Worm (Caenorhabditis elegans) whole organism, L4/young adult: ENCODE data around the gene hpo-25.

Experiments used
- W03F9.2 ChIP-seq: fragments of 150-350 bp; optimal IDR thresholded peaks from 2 replicates; lab custom pipeline; 2014; ENCODE audit warnings: missing biosample characterization, missing genetic modification characterization
- dao-5 ChIP-seq: sonication (generic microtip); optimal IDR thresholded peaks from 2 replicates; lab custom pipeline; 2016; ENCODE audit warnings: missing genotype, missing genetic modification characterization, moderate library complexity, missing compliant biosample characterization
- him-1 ChIP-seq: sonication (generic microtip); optimal IDR thresholded peaks from 2 replicates; lab custom pipeline; 2016; ENCODE audit warnings: missing genotype, missing genetic modification reagents, missing genetic modification characterization, missing compliant biosample characterization

hpo-25 gene

DNA sequence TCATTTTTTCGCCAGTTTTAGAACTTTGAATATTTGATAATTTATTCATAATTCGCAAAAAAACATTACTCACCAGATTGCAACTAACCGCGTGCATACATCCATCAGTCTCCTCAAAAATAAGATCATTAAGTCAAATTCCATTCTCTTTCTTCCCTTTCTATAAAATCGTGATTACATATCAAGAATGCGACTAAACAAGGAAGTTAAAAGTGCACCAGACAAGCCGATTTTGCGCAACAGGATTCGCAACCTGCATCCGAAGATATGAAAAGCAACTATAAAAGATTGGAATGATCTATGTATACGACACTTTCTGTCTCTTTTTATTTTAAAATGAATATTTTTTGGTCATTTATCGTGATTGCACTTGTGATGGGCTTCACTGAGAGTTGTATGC is at the start of gene hpo-25:
Gene hpo-25 (plus strand): TSS at position 301 of the 400 bp plus-strand sequence.
- no peak for TF ChIP-seq him-1
- TF ChIP-seq dao-5 (tag; lab: Kevin White, UChicago): no peak
- TF ChIP-seq W03F9.2 (tag; lab: Kevin White, UChicago): no peak

DNA sequence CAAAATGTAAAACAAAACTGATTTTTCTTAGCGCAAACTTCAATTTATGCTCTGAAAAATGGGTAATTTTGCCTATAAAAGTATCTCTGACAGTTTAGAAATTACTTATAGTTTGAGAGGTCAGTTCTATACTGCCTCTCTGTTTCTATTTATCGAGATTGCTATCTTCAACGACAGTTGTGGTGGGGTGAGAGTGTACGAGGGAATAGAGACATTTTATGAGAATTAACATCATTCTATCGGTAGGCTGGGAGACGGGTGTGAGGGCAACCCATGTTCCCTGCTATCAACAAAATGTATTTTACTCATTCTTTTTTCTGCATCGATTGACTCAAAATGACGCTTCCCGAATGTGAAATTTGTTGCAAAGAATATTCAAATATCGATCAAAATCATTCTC is 49.0 kb upstream of the hpo-25 start, which contains the start of gene ZK1240.3:
Gene ZK1240.3 (plus strand): TSS at position 238 of the 400 bp plus-strand sequence.
- TF ChIP-seq W03F9.2 (tag; lab: Kevin White, UChicago) (no peak), dao-5 (tag; lab: Kevin White, UChicago) (no peak), him-1 (no peak)

DNA sequence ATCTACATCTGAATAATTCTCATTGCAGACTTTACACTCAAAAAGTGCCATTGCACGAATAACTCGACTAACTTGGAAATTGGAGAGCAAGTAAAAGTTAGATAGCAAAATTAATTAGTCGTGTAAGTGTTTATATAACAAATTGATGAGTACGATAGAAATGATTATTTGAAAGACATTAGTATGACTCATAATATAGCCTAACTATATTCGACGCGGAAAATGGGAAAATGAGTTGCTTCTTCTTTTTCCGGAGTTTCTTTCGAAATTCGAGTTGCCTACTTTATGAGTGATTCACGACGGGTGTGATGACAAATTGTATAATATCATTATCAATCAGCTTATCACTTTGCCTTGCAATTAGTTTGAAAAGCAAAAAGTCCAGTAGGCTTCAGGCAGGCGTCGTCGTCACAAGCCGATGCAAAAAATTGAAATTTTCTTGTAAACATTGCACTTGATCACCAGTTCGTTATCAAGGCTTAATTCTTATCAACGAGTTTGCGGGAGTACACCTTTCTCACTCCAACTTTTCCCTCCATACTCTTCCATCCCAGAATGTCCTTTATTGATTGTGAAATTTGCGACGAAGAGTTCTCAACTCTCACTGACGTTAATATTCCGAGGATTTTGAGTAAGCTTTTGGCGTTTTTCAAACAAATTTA is 46.1 kb upstream of the hpo-25 start, which contains the start of the genes ZK1240.6 and ZK1240.2:
Gene ZK1240.6 (minus strand): TSS at position 51 of the 662 bp plus-strand sequence.
Gene ZK1240.2 (plus strand): TSS at position 520 of the 662 bp plus-strand sequence.
- TF ChIP-seq dao-5 (tag; lab: Kevin White, UChicago): no peak
- no peak for TF ChIP-seq him-1
- TF ChIP-seq W03F9.2 (tag; lab: Kevin White, UChicago): no peak

DNA sequence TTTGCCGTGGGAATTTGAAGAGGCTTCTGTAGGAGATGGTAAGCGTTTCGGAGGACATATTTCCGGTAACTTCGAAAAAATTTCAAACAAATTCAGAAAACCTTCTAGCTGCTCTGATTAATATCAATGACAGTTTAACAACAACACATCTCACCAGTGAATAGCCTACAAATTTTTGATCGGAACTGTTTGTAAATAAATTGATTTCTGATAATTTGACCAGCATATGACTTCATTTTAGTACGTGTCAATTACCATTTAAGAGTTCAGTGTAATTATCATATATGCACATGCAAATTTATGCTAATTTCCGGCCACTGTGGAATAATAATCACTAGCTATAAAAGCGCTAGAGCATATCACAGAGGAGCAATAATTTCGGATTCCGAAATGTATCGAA is 44.1 kb upstream of the hpo-25 start, which contains the start of gene ZK1240.11:
Gene ZK1240.11 (plus strand): TSS at position 301 of the 400 bp plus-strand sequence.
- TF ChIP-seq dao-5 (tag; lab: Kevin White, UChicago) (no peak), W03F9.2 (tag; lab: Kevin White, UChicago) (no peak), him-1 (no peak)

DNA sequence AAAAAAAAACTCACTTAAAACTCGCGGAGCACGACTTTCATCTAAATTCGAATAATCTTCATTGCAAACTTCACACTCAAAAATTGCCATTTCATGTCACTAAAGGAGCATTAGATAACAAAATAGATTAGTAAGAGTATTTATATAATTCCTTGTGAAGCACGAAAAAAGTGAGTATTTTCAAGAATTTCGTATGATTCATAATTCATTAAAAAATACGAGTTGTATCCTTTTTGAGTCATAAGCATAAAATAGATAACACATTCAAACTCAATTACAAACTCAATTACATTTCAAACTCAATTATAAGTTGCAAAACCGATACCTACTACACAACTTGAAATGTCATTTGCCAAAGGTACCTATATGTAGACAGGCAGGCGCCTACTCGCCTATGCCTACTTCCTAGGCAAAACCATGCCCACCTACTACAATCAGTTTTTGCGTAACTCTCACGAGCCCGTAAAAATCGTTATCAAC is 40.1 kb upstream of the hpo-25 start, which contains the start of the genes ZK1240.8 and ZK1240.1:
Gene ZK1240.8 (minus strand): TSS at position 101 of the 480 bp plus-strand sequence.
Gene ZK1240.1 (plus strand): TSS at position 430 of the 480 bp plus-strand sequence.
- TF ChIP-seq W03F9.2 (tag; lab: Kevin White, UChicago) (no peak), dao-5 (tag; lab: Kevin White, UChicago) (no peak)

DNA sequence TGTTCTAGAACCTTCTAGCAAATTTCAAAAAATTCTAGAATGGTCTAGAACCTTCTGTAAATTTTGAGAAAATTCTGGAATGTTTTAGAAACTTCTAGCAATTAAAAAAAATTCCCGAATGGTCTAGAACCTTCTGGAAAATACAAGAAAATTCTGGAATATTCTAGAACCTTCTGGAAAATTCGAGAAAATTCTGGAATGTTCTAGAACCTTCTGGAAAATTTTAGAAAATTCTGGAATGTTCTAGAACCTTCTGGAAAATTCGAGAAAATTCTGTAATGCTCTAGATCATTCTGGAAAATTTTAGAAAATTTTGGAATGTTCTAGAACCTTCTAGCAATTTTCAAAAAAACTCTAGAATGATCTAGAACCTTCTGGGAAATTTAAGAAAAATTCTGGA is 38.6 kb upstream of the hpo-25 start:
- TF ChIP-seq him-1 (no peak), dao-5 (tag; lab: Kevin White, UChicago) (no peak), W03F9.2 (tag; lab: Kevin White, UChicago) (no peak)

DNA sequence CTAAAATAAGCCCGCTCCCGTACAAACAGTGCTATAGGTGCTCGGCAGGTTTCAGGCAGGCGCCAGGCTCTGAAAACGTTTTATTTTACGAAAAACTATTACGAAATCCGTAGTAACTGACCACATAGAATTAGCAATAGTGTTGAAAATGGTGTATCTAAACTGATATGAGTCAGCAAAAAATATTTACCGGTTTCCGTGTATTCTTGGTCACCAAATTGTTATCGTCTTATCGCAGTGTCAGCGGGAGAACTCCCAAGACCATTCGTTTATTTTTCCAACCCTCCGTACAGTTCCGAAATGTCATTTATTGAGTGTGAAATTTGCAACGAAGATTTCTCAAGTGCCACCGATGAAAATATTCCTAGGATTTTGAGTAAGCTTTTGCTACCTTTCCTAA is 36.8 kb upstream of the hpo-25 start, which contains the start of gene F43C11.8:
Gene F43C11.8 (plus strand): TSS at position 301 of the 400 bp plus-strand sequence.
- TF ChIP-seq him-1 (no peak), dao-5 (tag; lab: Kevin White, UChicago) (no peak), W03F9.2 (tag; lab: Kevin White, UChicago) (no peak)

DNA sequence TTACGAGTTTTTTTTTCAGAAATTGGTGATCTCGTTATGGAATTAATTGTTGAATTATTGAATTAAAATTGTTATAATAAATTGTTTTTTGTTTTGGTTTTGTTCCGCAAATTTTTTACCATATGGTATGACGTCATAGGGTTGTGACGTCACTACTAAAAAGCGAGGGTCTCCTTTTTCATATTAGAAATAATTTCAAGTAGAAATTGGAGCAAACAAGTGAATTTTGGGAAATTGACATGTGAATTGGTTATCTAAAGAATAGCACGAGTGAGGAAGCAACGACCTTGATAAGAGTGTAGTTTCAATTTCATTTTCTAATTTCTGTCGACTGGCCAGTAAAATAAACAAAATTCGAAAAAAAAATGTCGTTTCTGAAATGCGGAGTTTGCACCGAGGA is 33.5 kb upstream of the hpo-25 start, which contains the start of gene F43C11.7:
Gene F43C11.7 (plus strand): TSS at position 326 of the 400 bp plus-strand sequence.
- no peak for TF ChIP-seq W03F9.2 (tag; lab: Kevin White, UChicago)

DNA sequence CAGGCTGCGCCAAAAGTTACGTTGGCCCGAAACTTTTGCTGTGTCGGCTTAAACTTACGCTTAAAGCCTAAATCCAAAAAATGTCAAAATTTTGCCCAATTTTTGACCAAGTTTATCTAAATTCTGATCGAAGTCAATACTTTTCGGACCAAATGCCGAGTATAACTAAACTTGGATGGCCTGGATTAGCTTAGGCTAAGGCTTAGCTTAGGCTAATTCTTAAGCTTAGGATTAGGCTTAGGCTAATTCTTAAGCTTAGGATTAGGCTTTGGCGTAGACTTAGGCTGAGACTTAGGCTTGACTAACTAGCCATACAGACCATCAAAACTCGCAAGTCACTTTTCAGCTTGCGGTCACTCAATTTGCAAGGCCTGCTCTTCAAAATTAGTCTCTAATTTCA is 32.9 kb upstream of the hpo-25 start:
- TF ChIP-seq him-1 (no peak), dao-5 (tag; lab: Kevin White, UChicago) (no peak), W03F9.2 (tag; lab: Kevin White, UChicago) (no peak)

DNA sequence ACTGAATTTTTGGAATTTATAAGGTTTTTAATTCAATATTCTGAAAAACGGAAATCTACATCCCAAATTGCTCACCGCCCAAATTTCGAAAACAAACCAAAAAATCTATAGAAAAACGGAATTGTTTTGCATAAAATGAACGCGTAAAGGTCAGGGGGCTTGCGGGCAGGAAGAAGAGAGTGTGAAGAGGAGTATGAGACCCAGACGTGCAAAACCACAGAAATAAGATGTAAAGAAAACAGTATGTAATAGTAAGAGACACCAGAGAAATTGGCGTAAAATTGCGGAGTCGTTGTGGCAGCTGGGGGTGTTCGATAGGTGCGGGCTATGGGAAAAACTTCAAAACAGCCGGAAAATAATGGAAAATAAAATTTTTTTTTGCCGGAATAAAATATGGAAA is 28.1 kb upstream of the hpo-25 start:
- no peak for TF ChIP-seq dao-5 (tag; lab: Kevin White, UChicago)
- no peak for TF ChIP-seq him-1
- TF ChIP-seq W03F9.2 (tag; lab: Kevin White, UChicago): no peak

DNA sequence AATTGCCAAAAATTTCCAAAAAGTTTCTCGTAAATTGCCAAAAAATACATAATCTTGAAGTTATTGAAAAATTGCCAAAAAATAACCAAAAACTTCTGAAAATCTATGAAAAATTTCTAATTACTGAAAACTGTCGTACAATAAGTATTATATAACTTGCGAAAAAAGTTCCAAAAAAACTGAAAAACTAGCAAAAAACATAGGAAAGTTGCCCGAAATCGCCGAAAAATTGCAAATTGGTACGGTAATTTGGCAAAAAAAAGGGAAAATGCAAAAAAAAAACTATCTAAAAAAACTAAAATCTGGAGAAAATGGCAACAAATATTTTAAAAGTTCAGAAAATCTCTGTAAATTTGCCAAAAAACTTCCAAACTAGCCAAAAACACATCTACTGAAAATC is 27.5 kb upstream of the hpo-25 start, which contains the start of gene enri-1:
Gene enri-1 (minus strand): TSS at position 101 of the 400 bp plus-strand sequence.
- TF ChIP-seq dao-5 (tag; lab: Kevin White, UChicago) (no peak), him-1 (no peak), W03F9.2 (tag; lab: Kevin White, UChicago) (no peak)

DNA sequence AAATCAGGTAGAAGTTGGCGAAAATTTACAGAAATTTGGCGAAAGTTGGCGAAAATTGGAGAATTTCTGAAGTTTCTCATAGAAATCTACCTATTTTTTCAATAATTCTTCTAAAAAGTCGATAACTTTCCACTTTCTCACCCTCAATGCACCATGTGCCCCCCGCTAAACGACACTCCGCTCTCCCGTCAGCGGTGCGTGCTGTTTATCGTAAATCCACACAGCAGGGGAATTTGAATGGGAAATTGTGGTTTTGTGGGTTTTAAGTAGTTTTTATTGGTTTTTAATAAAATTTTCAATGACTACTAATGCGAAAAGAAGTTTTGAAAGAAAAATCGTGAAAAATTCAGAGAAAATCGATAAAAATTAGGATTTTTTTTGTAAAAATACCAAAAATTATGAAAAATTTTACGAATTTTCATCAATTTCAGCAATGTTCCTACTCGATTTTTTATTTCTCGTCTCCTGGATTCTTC is 27.0 kb upstream of the hpo-25 start, which contains the start of gene F43C11.6:
Gene F43C11.6 (plus strand): TSS at position 426 of the 476 bp plus-strand sequence.
- TF ChIP-seq him-1: no peak
- TF ChIP-seq W03F9.2 (tag; lab: Kevin White, UChicago): no peak
- no peak for TF ChIP-seq dao-5 (tag; lab: Kevin White, UChicago)

DNA sequence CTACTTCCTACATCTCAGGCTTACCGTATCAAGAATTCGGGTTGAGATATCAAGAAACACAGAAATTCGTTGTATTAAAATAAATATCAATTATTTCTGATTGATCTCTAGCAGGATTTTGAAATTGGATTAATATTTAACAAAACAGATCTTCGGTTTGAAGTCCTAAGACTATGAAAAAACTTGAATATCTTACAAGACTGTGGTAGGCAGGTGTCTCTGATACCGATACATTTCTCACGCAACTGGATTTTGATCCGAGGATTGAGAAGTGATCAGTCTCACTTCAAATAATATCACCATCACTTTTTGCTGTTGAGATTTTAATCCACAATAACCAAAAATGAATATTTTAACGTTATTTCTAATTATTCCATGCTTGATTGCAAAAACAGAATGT is 22.4 kb upstream of the hpo-25 start, which contains the start of gene F43C11.4:
Gene F43C11.4 (plus strand): TSS at position 301 of the 400 bp plus-strand sequence.
- TF ChIP-seq him-1: no peak
- TF ChIP-seq dao-5 (tag; lab: Kevin White, UChicago): no peak
- no peak for TF ChIP-seq W03F9.2 (tag; lab: Kevin White, UChicago)

DNA sequence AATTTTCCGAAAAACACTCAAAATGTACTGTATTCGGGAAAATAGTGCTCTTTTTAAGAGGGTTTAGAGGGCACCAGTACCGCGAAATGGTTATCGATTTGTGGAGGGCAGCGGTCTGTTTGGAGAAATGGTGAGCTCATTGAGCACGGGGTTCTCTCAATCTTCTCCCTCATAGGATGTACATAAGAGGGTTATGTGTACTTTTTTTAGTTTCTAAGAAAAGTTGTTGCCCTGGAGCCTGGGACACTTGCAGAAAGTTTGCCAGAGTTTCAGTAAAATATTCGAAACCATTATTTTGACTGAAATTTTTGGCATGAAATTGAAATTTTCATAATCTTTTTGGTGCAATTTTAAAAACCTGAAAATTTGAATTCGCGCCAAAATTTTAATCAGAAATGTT is 16.5 kb upstream of the hpo-25 start, which contains the start of gene F43C11.10:
Gene F43C11.10 (minus strand): TSS at position 101 of the 400 bp plus-strand sequence.
- TF ChIP-seq W03F9.2 (tag; lab: Kevin White, UChicago): no peak
- TF ChIP-seq him-1: no peak
- no peak for TF ChIP-seq dao-5 (tag; lab: Kevin White, UChicago)
